Worm (Caenorhabditis elegans): Measurements from ENCODE around the gene fipr-10.

- no peak for TF ChIP-seq ztf-11 (tag; optimal IDR thresholded peaks at IDR 0.05)
- no peak for TF ChIP-seq unc-62 (GFP tag; optimal IDR thresholded peaks at IDR 0.05)
- TF ChIP-seq nhr-28 (tag; optimal IDR thresholded peaks at IDR 0.05): no peak
Observed at ce11 chrV:9925647-9926046, 11.7 kb downstream of the fipr-10 start.
